Fruit fly (Drosophila melanogaster) whole organism, embryonic: Measurements from ENCODE around the gene nudC.

Source experiments
- CG1024 ChIP-seq: fragments of 200-800 bp; sonication (Bioruptor generic); IDR thresholded peaks from 2 replicates; pipeline ENCODE4 v1.3.6; 2022; ENCODE audit warnings: missing biosample characterization, missing genetic modification characterization
- CG10979 ChIP-seq: fragments of 200-800 bp; sonication (Bioruptor generic); optimal IDR thresholded peaks from 2 replicates; lab custom pipeline; 2018; ENCODE audit warnings: missing biosample characterization, mild to moderate bottlenecking, missing genetic modification characterization, moderate library complexity
- CG12219 ChIP-seq: fragments of 200-800 bp; sonication (Bioruptor generic); optimal IDR thresholded peaks from 3 replicates; lab custom pipeline; 2018; ENCODE audit warnings: missing biosample characterization, mild to moderate bottlenecking, missing genetic modification characterization
- CG12659 ChIP-seq: fragments of 200-800 bp; sonication (Bioruptor generic); optimal IDR thresholded peaks from 3 replicates; lab custom pipeline; 2017; ENCODE audit warnings: mild to moderate bottlenecking, missing biosample characterization, missing genetic modification reagents, missing genetic modification characterization
- CG12769 ChIP-seq: fragments of 200-800 bp; sonication (Bioruptor generic); optimal IDR thresholded peaks from 2 replicates; lab custom pipeline; 2019; ENCODE audit warnings: missing biosample characterization, mild to moderate bottlenecking, missing genetic modification characterization, moderate library complexity
- CG13424 ChIP-seq: fragments of 200-800 bp; sonication (Bioruptor generic); optimal IDR thresholded peaks from 2 replicates; lab custom pipeline; 2019; ENCODE audit warnings: missing biosample characterization, mild to moderate bottlenecking, missing genetic modification characterization, moderate library complexity
- CG14441 ChIP-seq: fragments of 200-800 bp; sonication (Bioruptor generic); IDR thresholded peaks from 2 replicates; pipeline ENCODE4 v1.3.6; 2022; ENCODE audit warnings: missing biosample characterization, missing genetic modification characterization
- CG1603 ChIP-seq: fragments of 200-800 bp; sonication (Bioruptor generic); optimal IDR thresholded peaks from 2 replicates; lab custom pipeline; 2019; ENCODE audit warnings: missing biosample characterization, mild to moderate bottlenecking, missing genetic modification characterization, moderate library complexity
- CG17829 ChIP-seq: fragments of 200-800 bp; optimal IDR thresholded peaks from 2 replicates; lab custom pipeline; 2019; ENCODE audit warnings: missing biosample characterization, mild to moderate bottlenecking, missing genetic modification characterization, moderate library complexity
- CG2202 ChIP-seq: fragments of 200-800 bp; sonication (Bioruptor generic); optimal IDR thresholded peaks from 2 replicates; lab custom pipeline; 2018; ENCODE audit warnings: missing biosample characterization, mild to moderate bottlenecking, missing genetic modification characterization
- CG2678 ChIP-seq: fragments of 200-800 bp; sonication (Bioruptor generic); optimal IDR thresholded peaks from 3 replicates; lab custom pipeline; 2019; ENCODE audit warnings: missing biosample characterization, mild to moderate bottlenecking, missing genetic modification characterization, moderate library complexity
- CG30431 ChIP-seq: fragments of 200-800 bp; sonication (Bioruptor generic); optimal IDR thresholded peaks from 2 replicates; lab custom pipeline; 2017; ENCODE audit warnings: missing biosample characterization, missing genetic modification characterization
- CG31441 ChIP-seq: fragments of 200-800 bp; sonication (Bioruptor generic); IDR thresholded peaks from 2 replicates; pipeline ENCODE4 v1.3.6; 2022; ENCODE audit warnings: missing biosample characterization, missing genetic modification characterization
- CG3726 ChIP-seq: fragments of 200-800 bp; sonication (Bioruptor generic); IDR thresholded peaks from 3 replicates; pipeline ENCODE4, ENCODE4 v1.3.6; 2022; ENCODE audit warnings: missing biosample characterization, missing genetic modification characterization
- CG42726 ChIP-seq: fragments of 200-800 bp; sonication (Bioruptor generic); IDR thresholded peaks from 2 replicates; pipeline ENCODE4 v1.3.6; 2022; ENCODE audit warnings: missing biosample characterization, missing genetic modification characterization; ENCODE audit not compliant: partially characterized antibody
- CG4617 ChIP-seq: fragments of 200-800 bp; sonication (Bioruptor generic); optimal IDR thresholded peaks from 3 replicates; lab custom pipeline; 2016; ENCODE audit warnings: missing biosample characterization, missing genetic modification characterization, borderline replicate concordance
- CG4730 ChIP-seq: fragments of 200-800 bp; sonication (Bioruptor generic); IDR thresholded peaks from 2 replicates; pipeline ENCODE4 v1.3.6; 2022; ENCODE audit warnings: missing biosample characterization, missing genetic modification characterization
- CG4820 ChIP-seq: fragments of 200-800 bp; sonication (Bioruptor generic); optimal IDR thresholded peaks from 3 replicates; lab custom pipeline; 2016; ENCODE audit warnings: missing biosample characterization, missing genetic modification characterization
- CG7839 ChIP-seq: fragments of 200-800 bp; sonication (Bioruptor generic); optimal IDR thresholded peaks from 3 replicates; lab custom pipeline; 2018; ENCODE audit warnings: missing biosample characterization, mild to moderate bottlenecking, missing genetic modification characterization, moderate library complexity
- CG8290 ChIP-seq, 3 experiments: fragments of 200-800 bp; sonication (Bioruptor generic); optimal IDR thresholded peaks; 2 replicates each; lab custom pipeline; 2016 to 2019; ENCODE audit warnings: missing biosample characterization in 3 of 3, missing genetic modification characterization in 3 of 3, mild to moderate bottlenecking in 2 of 3, moderate library complexity in 1 of 3
- CG8944 ChIP-seq: fragments of 200-800 bp; sonication (Bioruptor generic); optimal IDR thresholded peaks from 3 replicates; lab custom pipeline; 2016; ENCODE audit warnings: missing biosample characterization, missing genetic modification characterization
- Camta ChIP-seq: fragments of 200-800 bp; sonication (Bioruptor generic); optimal IDR thresholded peaks from 2 replicates; lab custom pipeline; 2016; ENCODE audit warnings: missing biosample characterization, missing genetic modification characterization
- Chrac-16 ChIP-seq: fragments of 200-800 bp; sonication (Bioruptor generic); optimal IDR thresholded peaks from 3 replicates; lab custom pipeline; 2016; ENCODE audit warnings: missing biosample characterization, missing genetic modification characterization
- CoRest ChIP-seq: fragments of 200-800 bp; sonication (Bioruptor generic); optimal IDR thresholded peaks from 3 replicates; lab custom pipeline; 2018; ENCODE audit warnings: missing biosample characterization, mild to moderate bottlenecking, missing genetic modification characterization, moderate library complexity
- D19B ChIP-seq: fragments of 200-800 bp; sonication (Bioruptor generic); optimal IDR thresholded peaks from 2 replicates; lab custom pipeline; 2017; ENCODE audit warnings: missing biosample characterization, mild to moderate bottlenecking, missing genetic modification characterization
- Dip2 ChIP-seq: fragments of 200-800 bp; sonication (Bioruptor generic); IDR thresholded peaks from 2 replicates; pipeline ENCODE4 v1.3.6; 2022; ENCODE audit warnings: missing biosample characterization, missing genetic modification characterization
- Dip3 ChIP-seq: fragments of 200-800 bp; sonication (Bioruptor generic); optimal IDR thresholded peaks from 3 replicates; lab custom pipeline; 2016; ENCODE audit warnings: missing biosample characterization, missing genetic modification characterization
- Drgx ChIP-seq: fragments of 200-800 bp; sonication (Bioruptor generic); IDR thresholded peaks from 2 replicates; pipeline ENCODE4 v1.3.6; 2022; ENCODE audit warnings: missing biosample characterization, missing genetic modification characterization
- H2.0 ChIP-seq: fragments of 200-800 bp; sonication (Bioruptor generic); IDR thresholded peaks from 2 replicates; pipeline ENCODE4 v1.3.6; 2022; ENCODE audit warnings: missing biosample characterization, missing genetic modification characterization
- NfI ChIP-seq: fragments of 200-800 bp; sonication (Bioruptor generic); optimal IDR thresholded peaks from 3 replicates; lab custom pipeline; 2018; ENCODE audit warnings: missing biosample characterization, mild to moderate bottlenecking, missing genetic modification characterization, moderate library complexity
- Oli ChIP-seq: fragments of 200-800 bp; sonication (Bioruptor generic); optimal IDR thresholded peaks from 2 replicates; lab custom pipeline; 2018; ENCODE audit warnings: missing biosample characterization, mild to moderate bottlenecking, missing genetic modification characterization, moderate library complexity
- PHDP ChIP-seq: fragments of 200-800 bp; sonication (Bioruptor generic); optimal IDR thresholded peaks from 3 replicates; lab custom pipeline; 2018; ENCODE audit warnings: missing biosample characterization, mild to moderate bottlenecking, missing genetic modification characterization, moderate library complexity
- Sox102F ChIP-seq: fragments of 200-800 bp; sonication (Bioruptor generic); optimal IDR thresholded peaks from 2 replicates; lab custom pipeline; 2018; ENCODE audit warnings: missing biosample characterization, mild to moderate bottlenecking, missing genetic modification characterization, moderate library complexity
- Ssrp ChIP-seq: fragments of 200-800 bp; sonication (Bioruptor generic); optimal IDR thresholded peaks from 2 replicates; lab custom pipeline; 2018; ENCODE audit warnings: missing biosample characterization, mild to moderate bottlenecking, missing genetic modification characterization, moderate library complexity
- abd-A ChIP-seq: fragments of 200-800 bp; sonication (Bioruptor generic); optimal IDR thresholded peaks from 3 replicates; lab custom pipeline; 2019; ENCODE audit warnings: missing biosample characterization, mild to moderate bottlenecking, missing genetic modification characterization, moderate library complexity
- cwo ChIP-seq: fragments of 200-800 bp; sonication (Bioruptor generic); optimal IDR thresholded peaks from 3 replicates; lab custom pipeline; 2017; ENCODE audit warnings: missing biosample characterization, missing genetic modification characterization, mild to moderate bottlenecking, moderate library complexity, missing genetic modification reagents
- esg ChIP-seq: fragments of 200-800 bp; sonication (Bioruptor generic); conservative IDR thresholded peaks from 2 replicates; pipeline ENCODE4 v1.3.6; 2022; ENCODE audit warnings: missing biosample characterization, missing genetic modification characterization
- fd64A ChIP-seq: fragments of 200-800 bp; sonication (Bioruptor generic); optimal IDR thresholded peaks from 3 replicates; lab custom pipeline; 2018; ENCODE audit warnings: missing biosample characterization, mild to moderate bottlenecking, missing genetic modification characterization
- ftz-f1 ChIP-seq: fragments of 200-800 bp; sonication (Bioruptor generic); optimal IDR thresholded peaks from 2 replicates; lab custom pipeline; 2016; ENCODE audit warnings: missing biosample characterization, missing genetic modification characterization
- lab ChIP-seq: fragments of 200-800 bp; sonication (Bioruptor generic); optimal IDR thresholded peaks from 3 replicates; lab custom pipeline; 2017; ENCODE audit warnings: missing biosample characterization, missing genetic modification characterization, mild to moderate bottlenecking, moderate library complexity, missing genetic modification reagents
- lilli ChIP-seq: fragments of 200-800 bp; sonication (Bioruptor generic); optimal IDR thresholded peaks from 3 replicates; lab custom pipeline; 2016; ENCODE audit warnings: missing biosample characterization, missing genetic modification characterization
- lmd ChIP-seq: fragments of 200-800 bp; sonication (Bioruptor generic); IDR thresholded peaks from 2 replicates; pipeline ENCODE4 v1.3.6; 2022; ENCODE audit warnings: missing biosample characterization, missing genetic modification characterization
- mam ChIP-seq: fragments of 200-800 bp; sonication (Bioruptor generic); optimal IDR thresholded peaks from 3 replicates; lab custom pipeline; 2016; ENCODE audit warnings: missing biosample characterization, missing genetic modification characterization
- phol ChIP-seq: fragments of 200-800 bp; sonication (Bioruptor generic); optimal IDR thresholded peaks from 3 replicates; lab custom pipeline; 2018; ENCODE audit warnings: missing biosample characterization, mild to moderate bottlenecking, missing genetic modification characterization, moderate library complexity
- ranshi ChIP-seq: fragments of 200-800 bp; sonication (Bioruptor generic); IDR thresholded peaks from 2 replicates; pipeline ENCODE4 v1.3.6; 2022; ENCODE audit warnings: missing biosample characterization, missing genetic modification characterization
- slp2 ChIP-seq: fragments of 200-800 bp; sonication (Bioruptor generic); optimal IDR thresholded peaks from 2 replicates; lab custom pipeline; 2016; ENCODE audit warnings: missing biosample characterization, missing genetic modification characterization
- tgo ChIP-seq: fragments of 200-800 bp; sonication (Bioruptor generic); IDR thresholded peaks from 3 replicates; pipeline ENCODE4 v1.3.6; 2022; ENCODE audit warnings: missing biosample characterization, missing genetic modification characterization
- tio ChIP-seq: fragments of 200-800 bp; sonication (Bioruptor generic); optimal IDR thresholded peaks from 2 replicates; lab custom pipeline; 2017; ENCODE audit warnings: missing biosample characterization, missing genetic modification characterization, inconsistent platforms
- toy ChIP-seq: fragments of 200-800 bp; sonication (Bioruptor generic); IDR thresholded peaks from 2 replicates; pipeline ENCODE4 v1.3.6; 2022; ENCODE audit warnings: missing biosample characterization, missing genetic modification characterization
- trem ChIP-seq: fragments of 200-800 bp; optimal IDR thresholded peaks from 3 replicates; lab custom pipeline; 2019; ENCODE audit warnings: missing biosample characterization, mild to moderate bottlenecking, missing genetic modification characterization, moderate library complexity

nudC gene

DNA sequence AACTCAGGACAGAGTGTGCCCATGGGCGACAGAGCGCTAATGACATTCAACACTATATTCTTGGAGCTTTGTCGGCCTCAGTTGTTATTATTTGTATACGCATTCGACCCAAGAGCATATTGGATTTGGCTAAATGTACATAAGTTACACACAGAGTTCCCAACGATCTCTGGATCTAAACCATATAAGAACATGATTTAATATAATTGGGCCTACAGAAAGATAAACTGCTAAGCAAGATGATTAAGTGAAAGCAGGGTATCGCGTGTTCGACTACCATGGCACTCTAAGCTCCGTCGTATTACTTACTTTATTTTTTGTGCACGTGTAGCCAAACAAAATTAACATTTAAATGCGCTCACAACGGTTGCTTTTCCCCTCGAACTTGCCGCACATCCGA lies 44.5 kb upstream of the nudC start (continued):
- TF ChIP-seq Dip3 (GFP tag; lab: Kevin White, UChicago) (no peak), CG4617 (GFP tag; lab: Kevin White, UChicago) (no peak), tio (GFP tag; lab: Kevin White, UChicago) (peak; percentile 23), toy (GFP tag; lab: Robert Waterston, UW) (no peak), Camta (GFP tag; lab: Kevin White, UChicago) (no peak), cwo (peak; percentile 17), CG12769 (tag; lab: Kevin White, UChicago) (peak; percentile 44), phol (peak; percentile 49), Ssrp (tag; lab: Kevin White, UChicago) (peak; percentile 51), CG4820 (GFP tag; lab: Kevin White, UChicago) (peak; percentile 21), Drgx (GFP tag; lab: Robert Waterston, UW) (no peak), CG7839 (tag; lab: Kevin White, UChicago) (peak; percentile 52), lilli (GFP tag; lab: Kevin White, UChicago) (peak; percentile 35), CG8290 (GFP tag; optimal IDR thresholded peaks at IDR 0.05; lab: Kevin White, UChicago) (no peak), CG8290 (tag; optimal IDR thresholded peaks at IDR 0.05; lab: Kevin White, UChicago) (peak in 1 of 2 experiments; percentile 45), lab (GFP tag; lab: Kevin White, UChicago) (peak; percentile 0), fd64A (peak; percentile 5), trem (tag; lab: Kevin White, UChicago) (peak; percentile 11), lmd (GFP tag; lab: Robert Waterston, UW) (peak; percentile 48; the same call in 1 of the 2 replicates), CG2678 (tag; lab: Kevin White, UChicago) (peak; percentile 39), esg (peak; percentile 33; the same call in 1 of the 2 replicates), PHDP (tag; lab: Kevin White, UChicago) (peak; percentile 45), D19B (GFP tag; lab: Kevin White, UChicago) (peak; percentile 60), Chrac-16 (GFP tag; lab: Kevin White, UChicago) (peak; percentile 29), CG8944 (GFP tag; lab: Kevin White, UChicago) (peak; percentile 6), tgo (GFP tag; lab: Robert Waterston, UW) (no peak; the same call in 2 of the 3 replicates), Dip2 (GFP tag; lab: Robert Waterston, UW) (no peak), abd-A (tag; lab: Kevin White, UChicago) (no peak), CG4730 (no peak), H2.0 (GFP tag; lab: Robert Waterston, UW) (peak; percentile 46), CoRest (peak; percentile 33), NfI (GFP tag; lab: Kevin White, UChicago) (peak; percentile 28), CG30431 (peak; percentile 12), CG3726 (GFP tag; lab: Robert Waterston, UW) (no peak), Oli (tag; lab: Kevin White, UChicago) (peak; percentile 59), CG1603 (peak; percentile 69), CG10979 (tag; lab: Kevin White, UChicago) (peak; percentile 59), mam (no peak), CG12659 (GFP tag; lab: Kevin White, UChicago) (peak; percentile 0), CG2202 (tag; lab: Kevin White, UChicago) (peak; percentile 33), ranshi (GFP tag; lab: Robert Waterston, UW) (no peak), CG13424 (tag; lab: Kevin White, UChicago) (peak; percentile 20), CG12219 (GFP tag; lab: Kevin White, UChicago) (peak; percentile 23), CG42726 (no peak), CG1024 (GFP tag; lab: Robert Waterston, UW) (no peak), slp2 (GFP tag; lab: Kevin White, UChicago) (peak; percentile 32), CG14441 (GFP tag; lab: Robert Waterston, UW) (no peak), CG17829 (tag; lab: Kevin White, UChicago) (peak; percentile 14), CG31441 (GFP tag; lab: Robert Waterston, UW) (peak; percentile 55), Sox102F (peak; percentile 63), ftz-f1 (GFP tag; lab: Kevin White, UChicago) (no peak)
